Worm (Caenorhabditis elegans) whole organism, L4 larva: ENCODE data around the gene ung-1.
A peak's percentile ranks its signal among the peaks of the same experiment; 100 is the strongest.

Experiments used
- T26A8.4 ChIP-seq: fragments of 200-800 bp; sonication (Bioruptor generic); IDR thresholded peaks from 2 replicates; pipeline ENCODE4 v1.3.6; 2022; ENCODE audit warnings: missing genetic modification characterization, missing compliant biosample characterization
- ZK546.5 ChIP-seq, 2 experiments: sonication (generic microtip); optimal IDR thresholded peaks; 2 replicates each; lab custom pipeline; 2017; ENCODE audit warnings: missing biosample characterization in 2 of 2, missing genetic modification characterization in 2 of 2
- aha-1 ChIP-seq: fragments of 150-350 bp; peaks from one replicate; lab custom pipeline; 2014; ENCODE audit warnings: missing biosample characterization, missing genetic modification characterization
- arid-1 ChIP-seq: fragments of 200-800 bp; sonication (Bioruptor generic); conservative IDR thresholded peaks from 2 replicates; pipeline ENCODE4 v1.3.6; 2022; ENCODE audit warnings: missing genetic modification reagents, missing genetic modification characterization, missing compliant biosample characterization
- attf-4 ChIP-seq: sonication (generic microtip); optimal IDR thresholded peaks from 3 replicates; lab custom pipeline; 2017; ENCODE audit warnings: missing biosample characterization, missing genetic modification characterization
- ctbp-1 ChIP-seq: fragments of 200-800 bp; sonication (Bioruptor generic); IDR thresholded peaks from 2 replicates; pipeline ENCODE4 v1.3.6; 2022; ENCODE audit warnings: missing genetic modification reagents, missing genetic modification characterization, missing compliant biosample characterization
- daf-12 ChIP-seq: fragments of 150-350 bp; optimal IDR thresholded peaks from 2 replicates; lab custom pipeline; 2014; ENCODE audit warnings: missing biosample characterization, missing genetic modification reagents, missing genetic modification characterization
- daf-16 ChIP-seq, 3 experiments: sonication (generic microtip); optimal IDR thresholded peaks; 2 replicates each; lab custom pipeline; 2016 to 2017; ENCODE audit warnings: missing genetic modification characterization in 3 of 3, missing genetic modification reagents in 3 of 3, mild to moderate bottlenecking in 2 of 3, missing compliant biosample characterization in 2 of 3, missing biosample characterization in 1 of 3, moderate library complexity in 1 of 3
- daf-8 ChIP-seq: fragments of 200-800 bp; sonication (Bioruptor generic); IDR thresholded peaks from 2 replicates; pipeline ENCODE4 v1.3.6; 2022; ENCODE audit warnings: missing genetic modification characterization, missing compliant biosample characterization
- dmd-8 ChIP-seq: fragments of 200-800 bp; sonication (Bioruptor generic); IDR thresholded peaks from 2 replicates; pipeline ENCODE4 v1.3.6; 2022; ENCODE audit warnings: missing genetic modification characterization, missing compliant biosample characterization
- dpl-1 ChIP-seq: fragments of 150-350 bp; optimal IDR thresholded peaks from 2 replicates; lab custom pipeline; 2014; ENCODE audit warnings: missing biosample characterization, missing genetic modification reagents, missing genetic modification characterization
- egl-27 ChIP-seq: sonication (generic microtip); optimal IDR thresholded peaks from 3 replicates; lab custom pipeline; 2017; ENCODE audit warnings: missing biosample characterization, missing genetic modification reagents, missing genetic modification characterization
- hlh-11 ChIP-seq: fragments of 200-800 bp; sonication (Bioruptor generic); optimal IDR thresholded peaks from 2 replicates; lab custom pipeline; 2018; ENCODE audit warnings: mild to moderate bottlenecking, missing genetic modification characterization, missing compliant biosample characterization
- hlh-30 ChIP-seq: sonication (generic microtip); optimal IDR thresholded peaks from 2 replicates; lab custom pipeline; 2017; ENCODE audit warnings: antibody characterized with exemption, mild to moderate bottlenecking, missing genetic modification characterization, missing compliant biosample characterization; ENCODE audit not compliant: insufficient read depth
- hmg-1.1 ChIP-seq: fragments of 200-800 bp; sonication (Bioruptor generic); IDR thresholded peaks from 2 replicates; pipeline ENCODE4 v1.3.6; 2022; ENCODE audit warnings: missing genetic modification reagents, missing genetic modification characterization, missing compliant biosample characterization
- lin-1 ChIP-seq: fragments of 200-800 bp; sonication (Bioruptor generic); IDR thresholded peaks from 2 replicates; pipeline ENCODE4 v1.3.6; 2022; ENCODE audit warnings: missing genetic modification reagents, missing genetic modification characterization, missing compliant biosample characterization
- lin-15B ChIP-seq: fragments of 150-350 bp; sonication (generic microtip); optimal IDR thresholded peaks from 3 replicates; lab custom pipeline; 2014; ENCODE audit warnings: missing biosample characterization, missing genetic modification characterization
- lin-39 ChIP-seq: fragments of 150-350 bp; optimal IDR thresholded peaks from 2 replicates; lab custom pipeline; 2014; ENCODE audit warnings: missing biosample characterization, missing genetic modification reagents, missing genetic modification characterization
- lsy-2 ChIP-seq, 2 experiments: fragments of 150-350 bp in 1 of 2; sonication (generic microtip) in 1 of 2; optimal IDR thresholded peaks; 2 replicates each; lab custom pipeline; 2014 to 2017; ENCODE audit warnings: missing biosample characterization in 2 of 2, missing genetic modification characterization in 2 of 2
- madf-5 ChIP-seq, 2 experiments: fragments of 200-800 bp; sonication (Bioruptor generic); IDR thresholded peaks; 2 replicates each; pipeline ENCODE4 v1.3.6; 2022; ENCODE audit warnings: missing compliant biosample characterization in 2 of 2, missing genetic modification characterization in 2 of 2
- mdt-29 ChIP-seq: fragments of 200-800 bp; sonication (Bioruptor generic); IDR thresholded peaks from 2 replicates; pipeline ENCODE4 v1.3.6; 2022; ENCODE audit warnings: missing genetic modification reagents, missing genetic modification characterization, missing compliant biosample characterization
- mxl-3 ChIP-seq: fragments of 200-800 bp; sonication (Bioruptor generic); optimal IDR thresholded peaks from 2 replicates; lab custom pipeline; 2018; ENCODE audit warnings: mild to moderate bottlenecking, missing genetic modification characterization, missing compliant biosample characterization
- nhr-102 ChIP-seq: sonication (generic microtip); optimal IDR thresholded peaks from 2 replicates; lab custom pipeline; 2016; ENCODE audit warnings: mild to moderate bottlenecking, missing genetic modification characterization, moderate library complexity, missing compliant biosample characterization
- nhr-11 ChIP-seq: fragments of 150-350 bp; optimal IDR thresholded peaks from 2 replicates; lab custom pipeline; 2014; ENCODE audit warnings: missing biosample characterization, missing genetic modification characterization
- nhr-111 ChIP-seq: fragments of 200-800 bp; sonication (Bioruptor generic); optimal IDR thresholded peaks from 2 replicates; lab custom pipeline; 2018; ENCODE audit warnings: mild to moderate bottlenecking, missing genetic modification characterization, missing compliant biosample characterization
- nhr-237 ChIP-seq: sonication (generic microtip); optimal IDR thresholded peaks from 2 replicates; lab custom pipeline; 2017; ENCODE audit warnings: missing biosample characterization, missing genetic modification characterization
- nhr-41 ChIP-seq: fragments of 200-800 bp; sonication (Bioruptor generic); IDR thresholded peaks from 2 replicates; pipeline ENCODE4 v1.3.6; 2022; ENCODE audit warnings: missing genetic modification reagents, missing genetic modification characterization, missing compliant biosample characterization
- set-16 ChIP-seq: fragments of 200-800 bp; sonication (Bioruptor generic); IDR thresholded peaks from 2 replicates; pipeline ENCODE4 v1.3.6; 2022; ENCODE audit warnings: missing genetic modification reagents, missing genetic modification characterization, missing compliant biosample characterization
- spr-3 ChIP-seq: fragments of 200-800 bp; sonication (Bioruptor generic); optimal IDR thresholded peaks from 2 replicates; lab custom pipeline; 2018; ENCODE audit warnings: mild to moderate bottlenecking, missing genetic modification characterization, missing compliant biosample characterization
- unc-39 ChIP-seq: sonication (generic microtip); optimal IDR thresholded peaks from 2 replicates; lab custom pipeline; 2017; ENCODE audit warnings: missing biosample characterization, missing genetic modification characterization
- unc-62 ChIP-seq, 3 experiments: fragments of 150-350 bp in 1 of 3; sonication (generic microtip); optimal IDR thresholded peaks in 2 of 3; peaks in 1 of 3; 1 replicate in 1 of 3; 2 replicates in 2 of 3; lab custom pipeline; 2014 to 2017; ENCODE audit warnings: missing biosample characterization in 3 of 3, missing genetic modification characterization in 3 of 3, missing genetic modification reagents in 3 of 3, missing genotype in 1 of 3
- zag-1 ChIP-seq: fragments of 150-350 bp; optimal IDR thresholded peaks from 2 replicates; lab custom pipeline; 2014; ENCODE audit warnings: missing biosample characterization, missing genetic modification characterization
- zfp-2 ChIP-seq: sonication (generic microtip); optimal IDR thresholded peaks from 2 replicates; lab custom pipeline; 2016; ENCODE audit warnings: mild to moderate bottlenecking, missing genetic modification characterization, missing compliant biosample characterization
- zip-11 ChIP-seq: fragments of 200-800 bp; sonication (Bioruptor generic); IDR thresholded peaks from 2 replicates; pipeline ENCODE4 v1.3.6; 2022; ENCODE audit warnings: missing genetic modification characterization, missing compliant biosample characterization
- ztf-7 ChIP-seq: fragments of 150-350 bp; optimal IDR thresholded peaks from 2 replicates; lab custom pipeline; 2014; ENCODE audit warnings: missing biosample characterization, missing genetic modification characterization

Gene ung-1

DNA sequence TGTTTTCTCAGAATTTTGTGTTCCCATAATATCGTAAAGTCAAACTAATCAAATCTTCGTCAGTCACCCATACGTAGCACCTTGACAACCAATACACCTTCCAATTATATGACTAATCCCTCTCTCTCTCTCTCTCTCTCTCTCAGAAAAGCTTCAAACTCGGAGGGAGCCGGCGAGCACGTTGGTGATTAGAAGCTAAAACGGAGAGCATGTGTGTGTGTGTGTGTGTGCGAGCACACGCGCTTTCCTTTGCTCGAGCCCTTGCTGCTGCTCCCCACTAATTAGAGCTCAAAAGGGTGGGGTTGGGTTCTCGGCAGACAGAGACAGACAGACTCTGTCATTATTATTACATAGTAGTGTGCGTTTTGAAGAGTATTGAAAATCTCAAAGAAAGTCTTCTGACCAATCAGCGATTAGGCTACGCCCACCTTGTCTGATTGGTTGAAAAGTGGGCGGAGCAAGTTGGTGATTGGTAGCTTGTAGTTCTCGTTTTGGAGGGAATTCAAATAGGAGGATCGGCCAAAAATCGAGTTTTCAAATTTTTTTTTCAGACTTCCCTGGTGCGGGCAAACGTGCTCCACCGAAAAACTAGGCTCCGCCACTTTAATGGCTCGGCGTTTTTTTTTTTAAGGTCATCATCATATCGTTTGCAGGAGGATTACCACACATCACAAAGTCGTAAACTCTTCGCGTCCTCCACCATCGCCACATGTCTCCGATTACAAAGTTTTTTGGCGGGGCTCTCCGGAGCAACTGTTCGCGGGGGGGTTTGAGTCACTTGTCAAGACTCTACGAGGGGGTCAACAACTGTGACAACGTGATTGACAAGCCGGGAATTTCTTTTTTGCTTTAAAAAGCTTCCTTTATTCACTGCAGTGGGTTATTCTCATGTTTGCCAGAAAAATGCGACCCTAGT, 38.6 kb downstream of the ung-1 start:
- TF ChIP-seq lsy-2 (tag; optimal IDR thresholded peaks at IDR 0.05; lab: Kevin White, UChicago): peak in 1 of 2 experiments; percentile 18
- TF ChIP-seq egl-27: no peak
- TF ChIP-seq lin-1 (GFP tag; lab: Robert Waterston, UW): no peak
- TF ChIP-seq dmd-8: 0 out of 2 replicates have a peak, but pooled peaks have one; percentile 11
- TF ChIP-seq unc-39 (tag; lab: Kevin White, UChicago): no peak
- no peak for TF ChIP-seq zag-1 (tag; lab: Kevin White, UChicago)
- no peak for TF ChIP-seq lin-15B (tag; lab: Kevin White, UChicago)
- no peak for TF ChIP-seq mdt-29
- peak in 1 of 2 experiments; percentile 1 for TF ChIP-seq daf-16 (GFP tag; optimal IDR thresholded peaks at IDR 0.05; lab: Kevin White, UChicago)
- no peak for TF ChIP-seq daf-16 (tag; optimal IDR thresholded peaks at IDR 0.05; lab: Kevin White, UChicago)
- TF ChIP-seq ctbp-1 (GFP tag; lab: Robert Waterston, UW): no peak
- TF ChIP-seq lin-39 (tag; lab: Kevin White, UChicago): no peak
- TF ChIP-seq nhr-237 (tag; lab: Kevin White, UChicago): no peak
- TF ChIP-seq hlh-11 (tag; lab: Kevin White, UChicago): peak; percentile 37
- TF ChIP-seq hlh-30 (tag; lab: Kevin White, UChicago): peak; percentile 29
- no peak for TF ChIP-seq ZK546.5 (tag; optimal IDR thresholded peaks at IDR 0.05; lab: Kevin White, UChicago)
- TF ChIP-seq unc-62 (GFP tag; optimal IDR thresholded peaks at IDR 0.05 in 1 of 2; lab: Kevin White, UChicago): peak in 1 of 2 experiments; percentile 96
- TF ChIP-seq unc-62 (tag; optimal IDR thresholded peaks at IDR 0.05; lab: Kevin White, UChicago): no peak
- TF ChIP-seq spr-3 (GFP tag; lab: Kevin White, UChicago): no peak
- TF ChIP-seq mxl-3 (GFP tag; lab: Kevin White, UChicago): peak; percentile 68
- TF ChIP-seq nhr-41 (GFP tag; lab: Robert Waterston, UW): no peak

DNA sequence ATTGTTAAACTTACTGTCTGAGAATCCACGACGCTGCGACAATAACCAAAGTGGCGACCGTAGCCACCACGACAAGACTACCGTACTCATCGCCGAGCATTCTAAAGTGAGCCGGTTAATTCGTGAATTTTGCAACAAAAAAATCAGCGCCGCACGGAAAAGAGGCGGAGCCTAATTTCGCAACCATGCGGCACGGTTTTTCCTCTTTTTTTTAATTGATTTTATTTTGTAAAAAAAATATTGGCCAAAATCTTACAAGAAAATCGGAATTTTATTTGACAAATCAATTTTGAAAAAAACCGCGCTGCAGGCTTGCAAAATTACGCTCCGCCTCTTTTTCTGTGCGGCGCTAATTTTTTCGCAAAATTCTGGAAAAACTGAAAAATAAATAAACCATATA, 40.4 kb downstream of the ung-1 start, which contains the start of gene dolk-1:
Gene dolk-1 (minus strand): TSS at position 101 of the 400 bp plus-strand sequence.
- TF ChIP-seq nhr-111 (no peak), T26A8.4 (GFP tag; lab: Robert Waterston, UW) (0 out of 2 replicates have a peak, but pooled peaks have one; percentile 12)

DNA sequence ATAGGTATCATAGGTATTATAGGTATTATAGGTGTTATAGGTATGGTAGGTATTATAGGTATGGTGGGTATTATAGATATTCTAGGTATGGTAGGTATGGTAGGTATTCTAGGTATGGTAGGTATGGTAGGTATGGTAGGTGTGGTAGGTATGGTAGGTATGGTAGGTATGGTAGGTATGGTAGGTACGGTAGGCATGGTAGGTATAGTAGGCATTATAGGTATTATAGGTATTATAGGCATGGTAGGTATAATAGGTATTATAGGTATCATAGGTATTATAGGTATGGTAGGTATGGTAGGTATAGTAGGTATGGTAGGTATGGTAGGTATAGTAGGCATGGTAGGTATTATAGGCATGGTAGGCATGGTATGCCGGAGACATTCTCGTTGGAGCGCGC, 41.9 kb downstream of the ung-1 start:
- 0 out of 2 replicates have a peak, but pooled peaks have one; percentile 14 for TF ChIP-seq dmd-8
- TF ChIP-seq ztf-7 (tag; lab: Kevin White, UChicago): no peak
- TF ChIP-seq zip-11 (GFP tag; lab: Robert Waterston, UW): 0 out of 2 replicates have a peak, but pooled peaks have one; percentile 12
- no peak for TF ChIP-seq madf-5 (GFP tag; IDR thresholded peaks at IDR 0.05; lab: Robert Waterston, UW)
- no peak for TF ChIP-seq daf-8 (GFP tag; lab: Robert Waterston, UW)
- TF ChIP-seq hmg-1.1: no peak
- peak in 1 of 2 experiments; percentile 90 for TF ChIP-seq unc-62 (GFP tag; optimal IDR thresholded peaks at IDR 0.05 in 1 of 2; lab: Kevin White, UChicago)
- TF ChIP-seq unc-62 (tag; optimal IDR thresholded peaks at IDR 0.05; lab: Kevin White, UChicago): no peak

DNA sequence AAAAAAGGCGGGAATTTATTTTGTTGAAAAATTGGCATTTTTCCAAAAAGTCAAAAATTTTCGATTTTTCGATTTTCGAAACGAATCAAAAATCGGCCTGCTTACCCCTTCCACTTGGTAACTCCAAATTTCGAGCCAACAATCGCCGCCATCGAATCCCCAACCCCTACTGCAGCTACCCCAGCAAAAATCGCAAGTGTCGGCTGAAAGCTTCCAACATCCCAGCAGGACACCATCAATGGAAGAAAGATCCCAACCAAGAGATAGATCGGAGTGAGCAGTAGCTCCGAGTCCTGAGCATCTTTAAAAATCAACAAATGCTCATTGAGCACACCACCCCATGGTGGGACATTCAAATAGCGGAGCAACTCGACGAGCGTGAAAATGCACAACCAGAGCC, 43.0 kb downstream of the ung-1 start:
- TF ChIP-seq nhr-102 (tag; lab: Kevin White, UChicago): no peak
- no peak for TF ChIP-seq arid-1 (GFP tag; lab: Robert Waterston, UW)
- peak in 1 of 2 experiments; percentile 90 for TF ChIP-seq unc-62 (GFP tag; optimal IDR thresholded peaks at IDR 0.05 in 1 of 2; lab: Kevin White, UChicago)
- TF ChIP-seq unc-62 (tag; optimal IDR thresholded peaks at IDR 0.05; lab: Kevin White, UChicago): no peak
- no peak for TF ChIP-seq hlh-30 (tag; lab: Kevin White, UChicago)
- TF ChIP-seq aha-1 (tag; lab: Kevin White, UChicago): no peak
- TF ChIP-seq attf-4: no peak
- no peak for TF ChIP-seq dpl-1 (GFP tag; lab: Kevin White, UChicago)
- TF ChIP-seq daf-12 (tag; lab: Kevin White, UChicago): no peak
- TF ChIP-seq set-16 (GFP tag; lab: Robert Waterston, UW): 0 out of 2 replicates have a peak, but pooled peaks have one; percentile 7
- no peak for TF ChIP-seq nhr-11 (tag; lab: Kevin White, UChicago)
- TF ChIP-seq zfp-2: no peak
- no peak for TF ChIP-seq hlh-11 (tag; lab: Kevin White, UChicago)
- TF ChIP-seq nhr-41 (GFP tag; lab: Robert Waterston, UW): no peak
